Worm (Caenorhabditis elegans) whole organism, L1 larva: ENCODE results near the gene twk-48.

Source experiments
- F16B12.6 ChIP-seq: fragments of 150-350 bp; optimal IDR thresholded peaks from 2 replicates; lab custom pipeline; 2014; ENCODE audit warnings: missing biosample characterization, missing genetic modification characterization
- aha-1 ChIP-seq: fragments of 150-350 bp; optimal IDR thresholded peaks from 2 replicates; lab custom pipeline; 2014; ENCODE audit warnings: missing biosample characterization, missing genetic modification characterization
- blmp-1 ChIP-seq: fragments of 150-350 bp; optimal IDR thresholded peaks from 2 replicates; lab custom pipeline; 2014; ENCODE audit warnings: missing biosample characterization, missing genetic modification characterization
- ceh-8 ChIP-seq: fragments of 200-800 bp; sonication (Bioruptor generic); optimal IDR thresholded peaks from 2 replicates; lab custom pipeline; 2018; ENCODE audit warnings: mild to moderate bottlenecking, missing genetic modification characterization, moderate library complexity, missing compliant biosample characterization
- ceh-82 ChIP-seq, 3 experiments: fragments of 150-350 bp in 1 of 3; sonication (generic microtip) in 2 of 3; optimal IDR thresholded peaks; 2 replicates each; lab custom pipeline; 2014 to 2017; ENCODE audit warnings: missing biosample characterization in 3 of 3, missing genetic modification characterization in 3 of 3
- dpl-1 ChIP-seq, 3 experiments: fragments of 150-350 bp in 2 of 3; sonication (generic microtip) in 1 of 3; optimal IDR thresholded peaks; 2 replicates each; lab custom pipeline; 2014 to 2017; ENCODE audit warnings: missing biosample characterization in 3 of 3, missing genetic modification characterization in 3 of 3, missing genetic modification reagents in 3 of 3
- dsc-1 ChIP-seq: sonication (generic microtip); optimal IDR thresholded peaks from 2 replicates; lab custom pipeline; 2016; ENCODE audit warnings: mild to moderate bottlenecking, missing genetic modification characterization, missing compliant biosample characterization
- egl-13 ChIP-seq: sonication (generic microtip); optimal IDR thresholded peaks from 2 replicates; lab custom pipeline; 2016; ENCODE audit warnings: missing genotype, missing genetic modification reagents, missing genetic modification characterization, missing compliant biosample characterization
- elt-2 ChIP-seq: sonication (generic microtip); optimal IDR thresholded peaks from 2 replicates; lab custom pipeline; 2016; ENCODE audit warnings: missing genetic modification characterization, mild to moderate bottlenecking, inconsistent platforms, missing compliant biosample characterization, missing genetic modification reagents
- elt-3 ChIP-seq, 6 experiments: fragments of 150-350 bp in 1 of 6; sonication (generic microtip); optimal IDR thresholded peaks; 2 replicates each; lab custom pipeline; 2017 to 2018; ENCODE audit warnings: missing biosample characterization in 6 of 6, missing genetic modification characterization in 6 of 6, inconsistent platforms in 1 of 6
- fkh-10 ChIP-seq: sonication (generic microtip); optimal IDR thresholded peaks from 2 replicates; lab custom pipeline; 2017; ENCODE audit warnings: missing biosample characterization, missing genetic modification reagents, missing genetic modification characterization
- fkh-4 ChIP-seq: sonication (generic microtip); optimal IDR thresholded peaks from 2 replicates; lab custom pipeline; 2016; ENCODE audit warnings: missing compliant biosample characterization, missing genetic modification characterization, borderline replicate concordance
- fkh-8 ChIP-seq: sonication (generic microtip); optimal IDR thresholded peaks from 2 replicates; lab custom pipeline; 2016; ENCODE audit warnings: mild to moderate bottlenecking, missing genetic modification characterization, missing compliant biosample characterization
- hlh-4 ChIP-seq: sonication (generic microtip); optimal IDR thresholded peaks from 2 replicates; lab custom pipeline; 2016; ENCODE audit warnings: mild to moderate bottlenecking, missing genetic modification characterization, missing compliant biosample characterization
- hpl-2 ChIP-seq: fragments of 150-350 bp; optimal IDR thresholded peaks from 2 replicates; lab custom pipeline; 2014; ENCODE audit warnings: missing biosample characterization, missing genetic modification reagents, missing genetic modification characterization
- lin-13 ChIP-seq: fragments of 150-350 bp; optimal IDR thresholded peaks from 2 replicates; lab custom pipeline; 2014; ENCODE audit warnings: missing biosample characterization, missing genetic modification reagents, missing genetic modification characterization
- lin-14 ChIP-seq: fragments of 200-800 bp; sonication (Bioruptor generic); optimal IDR thresholded peaks from 2 replicates; lab custom pipeline; 2018; ENCODE audit warnings: mild to moderate bottlenecking, missing genetic modification characterization, moderate library complexity, missing compliant biosample characterization
- lin-15B ChIP-seq: fragments of 150-350 bp; sonication (generic microtip); optimal IDR thresholded peaks from 3 replicates; lab custom pipeline; 2014; ENCODE audit warnings: missing biosample characterization, missing genetic modification characterization
- lin-35 ChIP-seq, 2 experiments: fragments of 150-350 bp; optimal IDR thresholded peaks; 2 replicates each; lab custom pipeline; 2014; ENCODE audit warnings: missing biosample characterization in 2 of 2, missing genetic modification characterization in 2 of 2, missing genetic modification reagents in 2 of 2
- lin-39 ChIP-seq: fragments of 150-350 bp; optimal IDR thresholded peaks from 2 replicates; lab custom pipeline; 2014; ENCODE audit warnings: missing biosample characterization, missing genetic modification reagents, missing genetic modification characterization
- lsy-2 ChIP-seq, 2 experiments: fragments of 150-350 bp; optimal IDR thresholded peaks; 2 replicates each; lab custom pipeline; 2014; ENCODE audit warnings: missing biosample characterization in 2 of 2, missing genetic modification characterization in 2 of 2
- mab-9 ChIP-seq: fragments of 200-800 bp; sonication (Bioruptor generic); IDR thresholded peaks from 2 replicates; pipeline ENCODE4 v1.3.6; 2022; ENCODE audit warnings: missing genetic modification reagents, missing genetic modification characterization, missing compliant biosample characterization
- mep-1 ChIP-seq: fragments of 150-350 bp; optimal IDR thresholded peaks from 2 replicates; lab custom pipeline; 2014; ENCODE audit warnings: missing biosample characterization, missing genetic modification characterization
- nhr-11 ChIP-seq: fragments of 150-350 bp; optimal IDR thresholded peaks from 2 replicates; lab custom pipeline; 2014; ENCODE audit warnings: missing biosample characterization, missing genetic modification characterization
- nhr-19 ChIP-seq: fragments of 200-800 bp; sonication (Bioruptor generic); conservative IDR thresholded peaks from 2 replicates; pipeline ENCODE4 v1.3.6; 2022; ENCODE audit warnings: missing genetic modification characterization, missing compliant biosample characterization
- nhr-20 ChIP-seq: sonication (generic microtip); optimal IDR thresholded peaks from 2 replicates; lab custom pipeline; 2016; ENCODE audit warnings: mild to moderate bottlenecking, missing genetic modification characterization, missing compliant biosample characterization
- nhr-237 ChIP-seq: fragments of 150-350 bp; optimal IDR thresholded peaks from 2 replicates; lab custom pipeline; 2014; ENCODE audit warnings: missing biosample characterization, missing genetic modification characterization
- nhr-47 ChIP-seq: sonication (generic microtip); optimal IDR thresholded peaks from 2 replicates; lab custom pipeline; 2016; ENCODE audit warnings: mild to moderate bottlenecking, missing genetic modification characterization, moderate library complexity, missing compliant biosample characterization
- nhr-77 ChIP-seq: fragments of 150-350 bp; optimal IDR thresholded peaks from 2 replicates; lab custom pipeline; 2014; ENCODE audit warnings: missing biosample characterization, missing genetic modification characterization
- nhr-85 ChIP-seq: sonication (generic microtip); peaks from one replicate; lab custom pipeline; 2016; ENCODE audit warnings: missing genetic modification characterization, inconsistent platforms, missing compliant biosample characterization
- pag-3 ChIP-seq: sonication (generic microtip); optimal IDR thresholded peaks from 2 replicates; lab custom pipeline; 2017; ENCODE audit warnings: missing genetic modification characterization, mild to moderate bottlenecking, missing compliant biosample characterization, antibody characterized with exemption, borderline replicate concordance; ENCODE audit not compliant: insufficient read depth
- pax-3 ChIP-seq: fragments of 200-800 bp; sonication (Bioruptor generic); optimal IDR thresholded peaks from 2 replicates; lab custom pipeline; 2018; ENCODE audit warnings: mild to moderate bottlenecking, missing genetic modification characterization, moderate library complexity, missing compliant biosample characterization
- pqm-1 ChIP-seq: sonication (generic microtip); optimal IDR thresholded peaks from 3 replicates; lab custom pipeline; 2017; ENCODE audit warnings: missing biosample characterization, missing genetic modification characterization
- rnt-1 ChIP-seq: sonication (generic microtip); optimal IDR thresholded peaks from 2 replicates; lab custom pipeline; 2016; ENCODE audit warnings: mild to moderate bottlenecking, missing genetic modification characterization, moderate library complexity, missing compliant biosample characterization
- skn-1 ChIP-seq: fragments of 150-350 bp; optimal IDR thresholded peaks from 2 replicates; lab custom pipeline; 2014; ENCODE audit warnings: missing biosample characterization, missing genetic modification characterization
- snpc-4 ChIP-seq: fragments of 150-350 bp; optimal IDR thresholded peaks from 2 replicates; lab custom pipeline; 2014; ENCODE audit warnings: missing biosample characterization, missing genetic modification characterization
- snu-23 ChIP-seq: sonication (generic microtip); optimal IDR thresholded peaks from 2 replicates; lab custom pipeline; 2016; ENCODE audit warnings: missing genetic modification characterization, missing compliant biosample characterization
- sox-4 ChIP-seq: sonication (generic microtip); optimal IDR thresholded peaks from 2 replicates; lab custom pipeline; 2016; ENCODE audit warnings: missing genetic modification characterization, missing compliant biosample characterization
- sptf-1 ChIP-seq: fragments of 150-350 bp; optimal IDR thresholded peaks from 2 replicates; lab custom pipeline; 2014; ENCODE audit warnings: missing biosample characterization, missing genetic modification characterization
- sup-37 ChIP-seq: fragments of 200-800 bp; sonication (Bioruptor generic); optimal IDR thresholded peaks from 2 replicates; lab custom pipeline; 2018; ENCODE audit warnings: mild to moderate bottlenecking, missing genetic modification characterization, missing compliant biosample characterization
- swsn-7 ChIP-seq: sonication (generic microtip); optimal IDR thresholded peaks from 2 replicates; lab custom pipeline; 2016; ENCODE audit warnings: missing genetic modification characterization, missing compliant biosample characterization
- tbx-2 ChIP-seq: sonication (generic microtip); optimal IDR thresholded peaks from 2 replicates; lab custom pipeline; 2016; ENCODE audit warnings: missing genetic modification characterization, missing compliant biosample characterization
- tlp-1 ChIP-seq: fragments of 150-350 bp; optimal IDR thresholded peaks from 2 replicates; lab custom pipeline; 2014; ENCODE audit warnings: missing biosample characterization, missing genetic modification characterization
- unc-130 ChIP-seq: fragments of 150-350 bp; optimal IDR thresholded peaks from 2 replicates; lab custom pipeline; 2017; ENCODE audit warnings: missing biosample characterization, missing genetic modification characterization, inconsistent platforms
- unc-86 ChIP-seq: sonication (generic microtip); optimal IDR thresholded peaks from 2 replicates; lab custom pipeline; 2016; ENCODE audit warnings: missing genetic modification characterization, missing compliant biosample characterization
- vab-15 ChIP-seq: sonication (generic microtip); optimal IDR thresholded peaks from 2 replicates; lab custom pipeline; 2017; ENCODE audit warnings: missing genotype, mild to moderate bottlenecking, missing genetic modification characterization, missing compliant biosample characterization
- xbp-1 ChIP-seq: sonication (generic microtip); optimal IDR thresholded peaks from 2 replicates; lab custom pipeline; 2016; ENCODE audit warnings: missing genetic modification characterization, missing compliant biosample characterization
- zag-1 ChIP-seq: fragments of 150-350 bp; optimal IDR thresholded peaks from 2 replicates; lab custom pipeline; 2014; ENCODE audit warnings: missing biosample characterization, missing genetic modification characterization
- zip-4 ChIP-seq: fragments of 200-800 bp; sonication (Bioruptor generic); optimal IDR thresholded peaks from 2 replicates; lab custom pipeline; 2018; ENCODE audit warnings: mild to moderate bottlenecking, missing genetic modification characterization, moderate library complexity, missing compliant biosample characterization
- ztf-11 ChIP-seq, 2 experiments: sonication (generic microtip); optimal IDR thresholded peaks; 2 replicates each; lab custom pipeline; 2016 to 2017; ENCODE audit warnings: missing genetic modification characterization in 2 of 2, missing biosample characterization in 1 of 2, missing compliant biosample characterization in 1 of 2
- ztf-4 ChIP-seq: fragments of 150-350 bp; optimal IDR thresholded peaks from 2 replicates; lab custom pipeline; 2014; ENCODE audit warnings: missing biosample characterization, missing genetic modification characterization

The twk-48 gene

DNA sequence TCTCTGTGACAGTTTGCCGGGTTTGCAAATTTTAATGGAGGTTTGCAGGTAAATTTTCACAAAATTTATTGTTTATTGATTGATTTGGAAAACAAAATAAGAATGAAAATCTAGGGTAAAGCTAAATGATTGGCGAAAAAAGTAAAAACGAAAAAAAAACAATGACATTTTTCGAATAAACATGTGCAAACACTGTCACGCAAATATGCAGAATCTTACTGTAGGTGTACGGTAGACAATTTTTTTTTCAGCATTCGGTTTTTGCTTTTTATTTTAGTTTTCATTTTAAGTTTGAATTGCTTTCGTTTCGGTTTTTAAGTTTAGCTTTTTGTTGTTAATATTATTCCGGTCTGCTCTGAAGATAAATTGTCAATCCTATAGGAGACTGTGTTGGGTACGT, 42.6 kb upstream of the twk-48 start:
- TF ChIP-seq hlh-4 (no peak), F16B12.6 (tag; lab: Kevin White, UChicago) (peak; percentile 2), nhr-85 (peak; percentile 27), lsy-2 (tag; optimal IDR thresholded peaks at IDR 0.05; lab: Kevin White, UChicago) (peak; percentile 43 to 70)
- TF ChIP-seq, all 84 proteins: peak for 3

DNA sequence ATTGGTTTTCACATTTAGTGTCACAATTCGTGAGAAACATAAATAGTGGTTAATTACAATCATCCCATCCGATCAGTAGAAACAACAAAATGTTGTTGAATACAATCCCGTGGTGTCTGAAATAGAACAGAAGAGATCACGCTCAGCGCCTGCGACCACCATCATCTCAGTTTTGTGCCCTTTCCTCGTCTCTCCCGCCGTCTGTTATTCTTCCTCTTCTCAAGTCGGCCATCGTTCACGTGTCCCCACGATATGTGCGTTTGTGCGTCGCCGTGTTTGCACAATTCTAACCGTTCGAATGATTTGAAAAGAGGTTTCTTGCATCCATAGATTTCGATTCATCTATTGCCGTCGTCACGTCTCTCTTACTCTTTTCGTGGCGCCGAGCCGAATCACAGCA, 41.8 kb upstream of the twk-48 start, which contains the start of gene panl-3:
TSS of gene panl-3 (plus strand) at position 294 of the 400 bp plus-strand sequence.
- TF ChIP-seq mab-9 (GFP tag; lab: Robert Waterston, UW): peak; percentile 73
- TF ChIP-seq elt-2 (tag; lab: Kevin White, UChicago): peak; percentile 10
- TF ChIP-seq nhr-47: peak; percentile 69
- TF ChIP-seq fkh-10 (GFP tag; lab: Kevin White, UChicago): no peak
- TF ChIP-seq unc-86 (tag; lab: Kevin White, UChicago): peak; percentile 35
- TF ChIP-seq pag-3 (tag; lab: Kevin White, UChicago): no peak
- peak; percentile 86 for TF ChIP-seq tbx-2
- no peak for TF ChIP-seq ceh-8 (GFP tag; lab: Kevin White, UChicago)
- TF ChIP-seq sox-4 (tag; lab: Kevin White, UChicago): no peak
- TF ChIP-seq pqm-1 (tag; lab: Kevin White, UChicago): no peak
- no peak for TF ChIP-seq nhr-237 (tag; lab: Kevin White, UChicago)
- no peak for TF ChIP-seq lin-39 (tag; lab: Kevin White, UChicago)
- peak; percentile 83 for TF ChIP-seq snu-23
- TF ChIP-seq sup-37 (GFP tag; lab: Kevin White, UChicago): no peak
- peak; percentile 65 for TF ChIP-seq fkh-8 (tag; lab: Kevin White, UChicago)
- peak; percentile 80 for TF ChIP-seq nhr-20
- no peak for TF ChIP-seq ztf-11 (tag; optimal IDR thresholded peaks at IDR 0.05; lab: Kevin White, UChicago)
- peak in 2 of 6 experiments; percentile 30 to 48 for TF ChIP-seq elt-3 (tag; optimal IDR thresholded peaks at IDR 0.05; lab: Kevin White, UChicago)
- TF ChIP-seq unc-130 (tag; lab: Kevin White, UChicago): peak; percentile 94
- TF ChIP-seq xbp-1: peak; percentile 69
- TF ChIP-seq zip-4: no peak
- TF ChIP-seq lsy-2 (tag; optimal IDR thresholded peaks at IDR 0.05; lab: Kevin White, UChicago): peak; percentile 73 to 80
- TF ChIP-seq vab-15 (tag; lab: Kevin White, UChicago): peak; percentile 65
- TF ChIP-seq lin-15B: no peak
- no peak for TF ChIP-seq tlp-1 (tag; lab: Kevin White, UChicago)
- peak; percentile 70 for TF ChIP-seq swsn-7
- no peak for TF ChIP-seq zag-1 (tag; lab: Kevin White, UChicago)
- TF ChIP-seq hpl-2 (GFP tag; lab: Kevin White, UChicago): no peak
- TF ChIP-seq blmp-1 (tag; lab: Kevin White, UChicago): no peak
- peak; percentile 39 for TF ChIP-seq lin-13
- TF ChIP-seq pax-3 (tag; lab: Kevin White, UChicago): no peak
- no peak for TF ChIP-seq hlh-4
- peak; percentile 18 for TF ChIP-seq snpc-4 (tag; lab: Kevin White, UChicago)
- peak; percentile 55 for TF ChIP-seq nhr-19 (GFP tag; lab: Robert Waterston, UW)
- TF ChIP-seq dpl-1 (GFP tag; optimal IDR thresholded peaks at IDR 0.05; lab: Kevin White, UChicago): peak; percentile 54 to 78 (median 65)
- TF ChIP-seq skn-1: peak; percentile 30
- TF ChIP-seq mep-1 (tag; lab: Kevin White, UChicago): peak; percentile 93
- TF ChIP-seq fkh-4 (tag; lab: Kevin White, UChicago): no peak
- TF ChIP-seq nhr-77 (tag; lab: Kevin White, UChicago): no peak
- TF ChIP-seq nhr-85: peak; percentile 68
- TF ChIP-seq ceh-82 (tag; optimal IDR thresholded peaks at IDR 0.05; lab: Kevin White, UChicago): peak; percentile 10 to 57 (median 38)
- TF ChIP-seq nhr-11 (tag; lab: Kevin White, UChicago): no peak
- TF ChIP-seq lin-35 (GFP tag; optimal IDR thresholded peaks at IDR 0.05; lab: Kevin White, UChicago): peak; percentile 71 to 85
- TF ChIP-seq F16B12.6 (tag; lab: Kevin White, UChicago): peak; percentile 98
- no peak for TF ChIP-seq sptf-1 (tag; lab: Kevin White, UChicago)
- no peak for TF ChIP-seq aha-1
- peak; percentile 51 for TF ChIP-seq ztf-4 (tag; lab: Kevin White, UChicago)
- peak; percentile 82 for TF ChIP-seq rnt-1 (tag; lab: Kevin White, UChicago)
- TF ChIP-seq egl-13 (tag; lab: Kevin White, UChicago): no peak
- peak; percentile 28 for TF ChIP-seq dsc-1
- TF ChIP-seq lin-14 (GFP tag; lab: Kevin White, UChicago): peak; percentile 91
